Worm (Caenorhabditis elegans) whole organism, L2 larva: ENCODE data around the gene C06G3.8.
A peak's percentile ranks its signal among the peaks of the same experiment; 100 is the strongest.

ENCODE experiments used
- R02D3.7 ChIP-seq: fragments of 150-350 bp; optimal IDR thresholded peaks from 2 replicates; lab custom pipeline; 2014; ENCODE audit warnings: missing biosample characterization, missing genetic modification characterization
- ama-1 ChIP-seq: fragments of 150-350 bp; optimal IDR thresholded peaks from 2 replicates; lab custom pipeline; 2018; ENCODE audit warnings: inconsistent platforms
- elt-1 ChIP-seq: fragments of 150-350 bp; optimal IDR thresholded peaks from 2 replicates; lab custom pipeline; 2014; ENCODE audit warnings: missing biosample characterization, missing genetic modification characterization
- unc-55 ChIP-seq: fragments of 150-350 bp; sonication (generic microtip); optimal IDR thresholded peaks from 3 replicates; lab custom pipeline; 2014; ENCODE audit warnings: missing biosample characterization, missing genetic modification reagents, missing genetic modification characterization
- unc-62 ChIP-seq: fragments of 150-350 bp; optimal IDR thresholded peaks from 2 replicates; lab custom pipeline; 2014; ENCODE audit warnings: missing biosample characterization, missing genetic modification reagents, missing genetic modification characterization

ce11 chrIV:7016502-7016901 is 15.9 kb downstream of the C06G3.8 start:
- no peak for TF ChIP-seq elt-1
- TF ChIP-seq unc-62 (GFP tag; lab: Kevin White, UChicago): no peak
- no peak for TF ChIP-seq R02D3.7
- TF ChIP-seq ama-1 (lab: Kevin White, UChicago): peak; percentile 2
- peak; percentile 71 for TF ChIP-seq unc-55 (GFP tag; lab: Kevin White, UChicago)
